Fruit fly (Drosophila melanogaster) Kc167 (cell line): ENCODE measurements around the gene CG32579.

Experiments
- Sin3A ChIP-seq: fragments of >200 bp; optimal IDR thresholded peaks from 2 replicates; lab custom pipeline; 2018; ENCODE audit warnings: missing external identifiers
- ttk ChIP-seq: sonication (Bioruptor generic); optimal IDR thresholded peaks from 2 replicates; lab custom pipeline; 2017; ENCODE audit warnings: missing external identifiers

DNA sequence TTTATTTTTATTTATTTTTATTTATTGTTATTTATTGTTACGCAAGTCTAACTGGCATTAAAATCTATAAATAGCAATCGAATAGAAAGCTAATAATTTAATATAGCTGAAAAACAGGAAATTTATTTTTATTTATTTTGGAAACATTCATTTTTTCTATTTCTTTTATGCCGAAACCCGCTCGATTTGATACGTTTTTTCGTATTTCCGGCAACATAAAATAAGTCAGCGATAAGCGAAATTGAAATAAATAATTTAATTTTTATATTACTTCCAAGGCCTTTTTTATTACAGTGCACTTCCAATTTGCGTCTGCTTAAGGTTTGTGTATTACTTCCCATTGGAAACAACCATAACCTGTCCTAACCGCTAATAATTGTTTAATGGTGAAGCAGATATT lies 48.8 kb downstream of the CG32579 start:
- TF ChIP-seq Sin3A (lab: Kevin White, UChicago): no peak
- TF ChIP-seq ttk (lab: Kevin White, UChicago): no peak
